Fruit fly (Drosophila melanogaster) whole organism, embryonic: ENCODE results near the gene Gcna.

ENCODE experiments used
- Ada2b ChIP-seq: fragments of 200-800 bp; sonication (Bioruptor generic); IDR thresholded peaks from 2 replicates; pipeline ENCODE4 v1.3.6; 2022; ENCODE audit warnings: missing biosample characterization, missing genetic modification characterization
- CG10321 ChIP-seq: fragments of 200-800 bp; sonication (Bioruptor generic); IDR thresholded peaks from 2 replicates; pipeline ENCODE4 v1.3.6; 2022; ENCODE audit warnings: missing biosample characterization, missing genetic modification characterization
- CG10366 ChIP-seq: fragments of 200-800 bp; sonication (Bioruptor generic); IDR thresholded peaks from 2 replicates; pipeline ENCODE4 v1.3.6; 2022; ENCODE audit warnings: missing biosample characterization, missing genetic modification characterization
- CG10543 ChIP-seq: fragments of 200-800 bp; sonication (Bioruptor generic); optimal IDR thresholded peaks from 3 replicates; lab custom pipeline; 2017; ENCODE audit warnings: missing biosample characterization, mild to moderate bottlenecking, missing genetic modification characterization, moderate library complexity
- CG10979 ChIP-seq: fragments of 200-800 bp; sonication (Bioruptor generic); optimal IDR thresholded peaks from 2 replicates; lab custom pipeline; 2018; ENCODE audit warnings: missing biosample characterization, mild to moderate bottlenecking, missing genetic modification characterization, moderate library complexity
- CG11093 ChIP-seq: fragments of 200-800 bp; sonication (Bioruptor generic); IDR thresholded peaks from 3 replicates; pipeline ENCODE4 v1.3.6; 2022; ENCODE audit warnings: missing biosample characterization, missing genetic modification characterization
- CG11723 ChIP-seq: fragments of 200-800 bp; sonication (Bioruptor generic); optimal IDR thresholded peaks from 2 replicates; lab custom pipeline; 2017; ENCODE audit warnings: missing biosample characterization, mild to moderate bottlenecking, missing genetic modification characterization
- CG12155 ChIP-seq: fragments of 200-800 bp; sonication (Bioruptor generic); optimal IDR thresholded peaks from 3 replicates; lab custom pipeline; 2016; ENCODE audit warnings: missing biosample characterization, missing genetic modification characterization
- CG12659 ChIP-seq: fragments of 200-800 bp; sonication (Bioruptor generic); optimal IDR thresholded peaks from 3 replicates; lab custom pipeline; 2017; ENCODE audit warnings: mild to moderate bottlenecking, missing biosample characterization, missing genetic modification reagents, missing genetic modification characterization
- CG13287 ChIP-seq: fragments of 200-800 bp; sonication (Bioruptor generic); IDR thresholded peaks from 2 replicates; pipeline ENCODE4 v1.3.6; 2022; ENCODE audit warnings: missing biosample characterization, missing genetic modification characterization; ENCODE audit not compliant: partially characterized antibody
- CG13296 ChIP-seq: fragments of 200-800 bp; sonication (Bioruptor generic); optimal IDR thresholded peaks from 3 replicates; lab custom pipeline; 2018; ENCODE audit warnings: missing biosample characterization, mild to moderate bottlenecking, missing genetic modification characterization
- CG13894 ChIP-seq: fragments of 200-800 bp; sonication (Bioruptor generic); optimal IDR thresholded peaks from 3 replicates; lab custom pipeline; 2018; ENCODE audit warnings: missing biosample characterization, mild to moderate bottlenecking, missing genetic modification characterization, moderate library complexity
- CG14710 ChIP-seq: fragments of 200-800 bp; sonication (Bioruptor generic); optimal IDR thresholded peaks from 3 replicates; lab custom pipeline; 2019; ENCODE audit warnings: missing biosample characterization, mild to moderate bottlenecking, missing genetic modification characterization, moderate library complexity
- CG15514 ChIP-seq: fragments of 200-800 bp; sonication (Bioruptor generic); optimal IDR thresholded peaks from 3 replicates; lab custom pipeline; 2017; ENCODE audit warnings: missing biosample characterization, missing genetic modification characterization, mild to moderate bottlenecking, moderate library complexity, missing genetic modification reagents
- CG17612 ChIP-seq: fragments of 200-800 bp; sonication (Bioruptor generic); IDR thresholded peaks from 2 replicates; pipeline ENCODE4 v1.3.6; 2022; ENCODE audit warnings: missing biosample characterization, missing genetic modification characterization
- CG1792 ChIP-seq: fragments of 200-800 bp; sonication (Bioruptor generic); optimal IDR thresholded peaks from 2 replicates; lab custom pipeline; 2016; ENCODE audit warnings: missing biosample characterization, missing genetic modification characterization
- CG31365 ChIP-seq: fragments of 200-800 bp; sonication (Bioruptor generic); optimal IDR thresholded peaks from 2 replicates; lab custom pipeline; 2018; ENCODE audit warnings: missing biosample characterization, mild to moderate bottlenecking, missing genetic modification characterization
- CG3281 ChIP-seq: fragments of 200-800 bp; sonication (Bioruptor generic); optimal IDR thresholded peaks from 3 replicates; lab custom pipeline; 2017; ENCODE audit warnings: missing biosample characterization, mild to moderate bottlenecking, missing genetic modification characterization
- CG34376 ChIP-seq: fragments of 200-800 bp; sonication (Bioruptor generic); optimal IDR thresholded peaks from 2 replicates; lab custom pipeline; 2018; ENCODE audit warnings: missing biosample characterization, mild to moderate bottlenecking, missing genetic modification characterization
- CG4360 ChIP-seq: fragments of 200-800 bp; sonication (Bioruptor generic); IDR thresholded peaks from 2 replicates; pipeline ENCODE4 v1.3.6; 2022; ENCODE audit warnings: missing biosample characterization, missing genetic modification characterization
- CG43689 ChIP-seq: fragments of 200-800 bp; sonication (Bioruptor generic); IDR thresholded peaks from 2 replicates; pipeline ENCODE4 v1.3.6; 2022; ENCODE audit warnings: missing biosample characterization, missing genetic modification characterization
- CG4617 ChIP-seq: fragments of 200-800 bp; sonication (Bioruptor generic); optimal IDR thresholded peaks from 3 replicates; lab custom pipeline; 2016; ENCODE audit warnings: missing biosample characterization, missing genetic modification characterization, borderline replicate concordance
- CG4730 ChIP-seq: fragments of 200-800 bp; sonication (Bioruptor generic); IDR thresholded peaks from 2 replicates; pipeline ENCODE4 v1.3.6; 2022; ENCODE audit warnings: missing biosample characterization, missing genetic modification characterization
- CG6689 ChIP-seq: fragments of 200-800 bp; sonication (Bioruptor generic); IDR thresholded peaks from 2 replicates; pipeline ENCODE4 v1.3.6; 2022; ENCODE audit warnings: missing biosample characterization, missing genetic modification characterization
- D19A ChIP-seq: fragments of 200-800 bp; optimal IDR thresholded peaks from 3 replicates; lab custom pipeline; 2019; ENCODE audit warnings: missing biosample characterization, mild to moderate bottlenecking, missing genetic modification characterization, moderate library complexity
- Fer1 ChIP-seq: fragments of 200-800 bp; sonication (Bioruptor generic); optimal IDR thresholded peaks from 2 replicates; lab custom pipeline; 2017; ENCODE audit warnings: missing biosample characterization, mild to moderate bottlenecking, missing genetic modification characterization
- HLH54F ChIP-seq: fragments of 200-800 bp; sonication (Bioruptor generic); optimal IDR thresholded peaks from 3 replicates; lab custom pipeline; 2016; ENCODE audit warnings: missing biosample characterization, missing genetic modification characterization
- Hand ChIP-seq: fragments of 200-800 bp; sonication (Bioruptor generic); optimal IDR thresholded peaks from 2 replicates; lab custom pipeline; 2017; ENCODE audit warnings: mild to moderate bottlenecking, missing biosample characterization, missing genetic modification reagents, missing genetic modification characterization
- HmgZ ChIP-seq: fragments of 200-800 bp; sonication (Bioruptor generic); optimal IDR thresholded peaks from 2 replicates; lab custom pipeline; 2018; ENCODE audit warnings: missing biosample characterization, mild to moderate bottlenecking, missing genetic modification characterization
- Hr3 ChIP-seq: fragments of 200-800 bp; sonication (Bioruptor generic); optimal IDR thresholded peaks from 3 replicates; lab custom pipeline; 2016; ENCODE audit warnings: missing biosample characterization, missing genetic modification characterization
- Hr78 ChIP-seq, 2 experiments: fragments of 200-800 bp in 1 of 2; fragments of >200 bp in 1 of 2; sonication (Bioruptor generic) in 1 of 2; optimal IDR thresholded peaks; 2 replicates each; lab custom pipeline; 2017 to 2019; ENCODE audit warnings: missing biosample characterization in 2 of 2, missing genetic modification characterization in 2 of 2, mild to moderate bottlenecking in 1 of 2, moderate library complexity in 1 of 2
- Med ChIP-seq: fragments of 200-800 bp; sonication (Bioruptor generic); peaks from one replicate; lab custom pipeline; 2016; ENCODE audit warnings: missing biosample characterization, missing genetic modification characterization, mild to moderate bottlenecking, inconsistent platforms, moderate library complexity
- Myb ChIP-seq: fragments of 200-800 bp; sonication (Bioruptor generic); optimal IDR thresholded peaks from 2 replicates; lab custom pipeline; 2016; ENCODE audit warnings: missing biosample characterization, missing genetic modification characterization
- NC2α ChIP-seq: fragments of 200-800 bp; sonication (Bioruptor generic); optimal IDR thresholded peaks from 2 replicates; lab custom pipeline; 2016; ENCODE audit warnings: missing biosample characterization, missing genetic modification characterization
- Usf ChIP-seq: fragments of 200-800 bp; sonication (Bioruptor generic); optimal IDR thresholded peaks from 2 replicates; lab custom pipeline; 2017; ENCODE audit warnings: missing genotype, missing biosample characterization, missing genetic modification characterization
- YL-1 ChIP-seq: fragments of 200-800 bp; sonication (Bioruptor generic); optimal IDR thresholded peaks from 3 replicates; lab custom pipeline; 2017; ENCODE audit warnings: missing biosample characterization, mild to moderate bottlenecking, missing genetic modification characterization
- ash1 ChIP-seq: fragments of 200-800 bp; sonication (Bioruptor generic); optimal IDR thresholded peaks from 2 replicates; lab custom pipeline; 2018; ENCODE audit warnings: missing biosample characterization, mild to moderate bottlenecking, missing genetic modification characterization
- ato ChIP-seq: fragments of 200-800 bp; sonication (Bioruptor generic); IDR thresholded peaks from 2 replicates; pipeline ENCODE4 v1.3.6; 2022; ENCODE audit warnings: missing biosample characterization, missing genetic modification characterization; ENCODE audit not compliant: partially characterized antibody
- btn ChIP-seq: fragments of 200-800 bp; sonication (Bioruptor generic); optimal IDR thresholded peaks from 2 replicates; lab custom pipeline; 2016; ENCODE audit warnings: missing biosample characterization, missing genetic modification characterization
- emc ChIP-seq: fragments of 200-800 bp; sonication (Bioruptor generic); optimal IDR thresholded peaks from 2 replicates; lab custom pipeline; 2016; ENCODE audit warnings: missing biosample characterization, missing genetic modification characterization
- jigr1 ChIP-seq: fragments of 200-800 bp; sonication (Bioruptor generic); IDR thresholded peaks from 3 replicates; pipeline ENCODE4 v1.3.6; 2022; ENCODE audit warnings: missing biosample characterization, missing genetic modification characterization
- otp ChIP-seq: fragments of 200-800 bp; sonication (Bioruptor generic); IDR thresholded peaks from 3 replicates; pipeline ENCODE4, ENCODE4 v1.3.6; 2022; ENCODE audit warnings: missing biosample characterization, missing genetic modification characterization
- pros ChIP-seq: fragments of 200-800 bp; sonication (Bioruptor generic); optimal IDR thresholded peaks from 3 replicates; lab custom pipeline; 2019; ENCODE audit warnings: missing biosample characterization, mild to moderate bottlenecking, missing genetic modification characterization, moderate library complexity
- row ChIP-seq: fragments of 200-800 bp; sonication (Bioruptor generic); IDR thresholded peaks from 3 replicates; pipeline ENCODE4 v1.3.6; 2022; ENCODE audit warnings: missing biosample characterization, missing genetic modification characterization
- sens ChIP-seq: fragments of 200-800 bp; sonication (Bioruptor generic); peaks from one replicate; lab custom pipeline; 2016; ENCODE audit warnings: missing biosample characterization, missing genetic modification characterization
- shn ChIP-seq: fragments of 200-800 bp; sonication (Bioruptor generic); optimal IDR thresholded peaks from 3 replicates; lab custom pipeline; 2016; ENCODE audit warnings: missing biosample characterization, missing genetic modification characterization
- unc-4 ChIP-seq: fragments of 200-800 bp; sonication (Bioruptor generic); IDR thresholded peaks from 2 replicates; pipeline ENCODE4 v1.3.6; 2022; ENCODE audit warnings: missing biosample characterization, missing genetic modification characterization; ENCODE audit not compliant: partially characterized antibody
- z ChIP-seq: fragments of 200-800 bp; sonication (Bioruptor generic); IDR thresholded peaks from 3 replicates; pipeline ENCODE4 v1.3.6; 2022; ENCODE audit warnings: missing biosample characterization, missing genetic modification characterization

The Gcna gene

dm6 chrX:1903077-1903476 lies 37.4 kb upstream of the Gcna start, which contains the start of gene CG32801:
TSS of gene CG32801 (minus strand) at chrX:1903177.
- TF ChIP-seq CG11093, result no peak
- no peak for TF ChIP-seq shn (GFP tag; lab: Kevin White, UChicago)
- TF ChIP-seq CG10543 (GFP tag; lab: Kevin White, UChicago), result no peak
- TF ChIP-seq emc (GFP tag; lab: Kevin White, UChicago), result no peak
- TF ChIP-seq Hr3 (GFP tag; lab: Kevin White, UChicago), result no peak
- TF ChIP-seq, all 482 proteins: peak for 0

- TF ChIP-seq otp (GFP tag; lab: Robert Waterston, UW) (no peak), CG12155 (GFP tag; lab: Kevin White, UChicago) (no peak), CG34376 (GFP tag; lab: Kevin White, UChicago) (peak; percentile 2), Usf (GFP tag; lab: Kevin White, UChicago) (no peak), D19A (tag; lab: Kevin White, UChicago) (no peak), CG15514 (GFP tag; lab: Kevin White, UChicago) (peak; percentile 69), CG1792 (GFP tag; lab: Kevin White, UChicago) (no peak), CG17612 (GFP tag; lab: Robert Waterston, UW) (no peak), Hr78 (GFP tag; optimal IDR thresholded peaks at IDR 0.05; lab: Kevin White, UChicago) (peak in 1 of 2 experiments; percentile 55), YL-1 (GFP tag; lab: Kevin White, UChicago) (peak; percentile 4), row (GFP tag; lab: Robert Waterston, UW) (peak; percentile 44; the same call in 1 of the 3 replicates), NC2α (no peak), CG4730 (GFP tag; lab: Robert Waterston, UW) (no peak), CG6689 (no peak), Fer1 (GFP tag; lab: Kevin White, UChicago) (peak; percentile 5), CG12659 (peak; percentile 28), CG3281 (peak; percentile 20), sens (GFP tag; lab: Kevin White, UChicago) (peak; percentile 69), Myb (GFP tag; lab: Kevin White, UChicago) (peak; percentile 55), CG13894 (no peak), CG14710 (tag; lab: Kevin White, UChicago) (peak; percentile 22), z (GFP tag; lab: Robert Waterston, UW) (no peak), Ada2b (no peak), HmgZ (tag; lab: Kevin White, UChicago) (peak; percentile 24), jigr1 (no peak), Med (GFP tag; lab: Kevin White, UChicago) (peak; percentile 64), emc (GFP tag; lab: Kevin White, UChicago) (no peak), CG4617 (GFP tag; lab: Kevin White, UChicago) (peak; percentile 21), CG13287 (GFP tag; lab: Robert Waterston, UW) (peak; percentile 23; the same call in 1 of the 2 replicates), ash1 (GFP tag; lab: Kevin White, UChicago) (no peak), CG4360 (GFP tag; lab: Robert Waterston, UW) (no peak), CG10543 (GFP tag; lab: Kevin White, UChicago) (peak; percentile 22), CG13296 (GFP tag; lab: Kevin White, UChicago) (no peak), CG10321 (GFP tag; lab: Robert Waterston, UW) (no peak), CG10366 (no peak), CG11723 (GFP tag; lab: Kevin White, UChicago) (no peak), CG31365 (tag; lab: Kevin White, UChicago) (no peak), Hand (GFP tag; lab: Kevin White, UChicago) (no peak), btn (GFP tag; lab: Kevin White, UChicago) (no peak), pros (GFP tag; lab: Kevin White, UChicago) (no peak), ato (no peak), HLH54F (no peak), unc-4 (GFP tag; lab: Robert Waterston, UW) (no peak), CG43689 (no peak), CG10979 (no peak)
Observed at dm6 chrX:1901605-1902136, 36.0 kb upstream of the Gcna start, which contains the start of gene Ldaf1. TSS of gene Ldaf1 (minus strand) at chrX:1901911.
